Fruit fly (Drosophila melanogaster): Measurements from ENCODE around the gene gnu.

The gnu gene

DNA sequence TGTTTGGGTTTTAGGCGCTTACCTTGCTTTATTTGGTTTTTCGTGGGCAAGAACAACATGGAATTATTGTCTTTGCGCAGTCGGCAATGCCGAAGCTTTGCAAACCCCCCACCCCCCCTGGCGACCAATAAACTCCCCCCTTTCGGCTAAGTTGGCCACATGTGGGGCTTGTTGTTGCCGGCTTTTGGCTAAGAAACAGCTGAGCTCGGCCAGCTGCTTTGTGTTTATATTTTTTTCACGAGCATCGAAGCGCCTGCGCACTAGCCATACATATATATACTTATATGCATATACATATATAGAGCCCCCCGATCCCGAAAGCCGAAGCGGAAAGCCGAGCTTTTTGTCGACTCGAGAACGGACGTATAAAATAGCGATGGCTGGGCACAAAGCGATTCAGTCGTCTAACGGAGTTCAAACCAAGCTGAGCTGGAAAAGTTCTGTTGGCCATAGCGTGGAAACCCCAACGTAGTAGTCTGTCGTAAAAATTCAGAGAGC lies 1.6 kb upstream of the gnu start, which contains the start of gene CG17839 (continued):
- TF ChIP-seq Spps (tag; optimal IDR thresholded peaks at IDR 0.05) (no peak), CG12071 (GFP tag; optimal IDR thresholded peaks at IDR 0.05) (peak; percentile 39), CG2678 (tag; optimal IDR thresholded peaks at IDR 0.05) (peak; percentile 20), CG9215 (GFP tag; IDR thresholded peaks at IDR 0.05) (no peak), nau (GFP tag; optimal IDR thresholded peaks at IDR 0.05) (no peak), Drgx (GFP tag; IDR thresholded peaks at IDR 0.05) (no peak), CG7839 (tag; optimal IDR thresholded peaks at IDR 0.05) (no peak), Trl (optimal IDR thresholded peaks at IDR 0.05) (no peak), Trl (GFP tag; optimal IDR thresholded peaks at IDR 0.05) (no peak), p53 (GFP tag; optimal IDR thresholded peaks at IDR 0.05) (no peak), pan (optimal IDR thresholded peaks at IDR 0.05) (no peak), pan (GFP tag; optimal IDR thresholded peaks at IDR 0.05 in 1 of 2, IDR thresholded peaks at IDR 0.05 in 1 of 2) (no peak), z (GFP tag; IDR thresholded peaks at IDR 0.05) (no peak), Sox102F (GFP tag; optimal IDR thresholded peaks at IDR 0.05) (no peak), sim (GFP tag; IDR thresholded peaks at IDR 0.05) (no peak), croc (GFP tag; conservative IDR thresholded peaks at IDR 0.05) (no peak), HLH3B (GFP tag; IDR thresholded peaks at IDR 0.05) (no peak; the same call in 1 of the 2 replicates), schlank (tag; optimal IDR thresholded peaks at IDR 0.05) (no peak), ash1 (GFP tag; optimal IDR thresholded peaks at IDR 0.05) (no peak), tll (GFP tag; optimal IDR thresholded peaks at IDR 0.05) (no peak), Side (GFP tag; optimal IDR thresholded peaks at IDR 0.05) (no peak), vnd (GFP tag; IDR thresholded peaks at IDR 0.05; ENCODE audit: partially characterized antibody) (no peak), Bteb2 (GFP tag; optimal IDR thresholded peaks at IDR 0.05) (no peak), Six4 (GFP tag; optimal IDR thresholded peaks at IDR 0.05) (no peak), Kr (GFP tag; optimal IDR thresholded peaks at IDR 0.05) (no peak), Awh (GFP tag; IDR thresholded peaks at IDR 0.05) (no peak), dan (GFP tag; IDR thresholded peaks at IDR 0.05) (no peak), CG17829 (tag; optimal IDR thresholded peaks at IDR 0.05) (no peak), HLH54F (GFP tag; optimal IDR thresholded peaks at IDR 0.05) (no peak), CG14965 (GFP tag; optimal IDR thresholded peaks at IDR 0.05; ENCODE audit: borderline replicate concordance) (no peak), CG7786 (GFP tag; optimal IDR thresholded peaks at IDR 0.05) (no peak), kay (GFP tag; optimal IDR thresholded peaks at IDR 0.05) (no peak), CG6175 (GFP tag; IDR thresholded peaks at IDR 0.05) (peak; percentile 62; the same call in 2 of the 3 replicates), CG15514 (GFP tag; optimal IDR thresholded peaks at IDR 0.05) (peak; percentile 43), CG43689 (GFP tag; IDR thresholded peaks at IDR 0.05) (no peak), CG7372 (GFP tag; IDR thresholded peaks at IDR 0.05) (no peak), CkIIα-i1 (GFP tag; IDR thresholded peaks at IDR 0.05) (no peak), Sry-β (GFP tag; optimal IDR thresholded peaks at IDR 0.05) (no peak), chn (GFP tag; optimal IDR thresholded peaks at IDR 0.05) (no peak), CG10431 (GFP tag; optimal IDR thresholded peaks at IDR 0.05) (no peak), CG11723 (GFP tag; optimal IDR thresholded peaks at IDR 0.05) (no peak), CG9727 (GFP tag; optimal IDR thresholded peaks at IDR 0.05) (no peak), pb (GFP tag; optimal IDR thresholded peaks at IDR 0.05) (no peak), Fer2 (tag; optimal IDR thresholded peaks at IDR 0.05) (no peak), CG1603 (tag; optimal IDR thresholded peaks at IDR 0.05) (no peak), Meics (GFP tag; optimal IDR thresholded peaks at IDR 0.05) (peak; percentile 33), CG34224 (GFP tag; IDR thresholded peaks at IDR 0.05; ENCODE audit: partially characterized antibody) (peak; percentile 55), Opbp (GFP tag; IDR thresholded peaks at IDR 0.05; ENCODE audit: partially characterized antibody) (no peak), pnt (GFP tag; optimal IDR thresholded peaks at IDR 0.05) (no peak), CG33557 (GFP tag; optimal IDR thresholded peaks at IDR 0.05) (no peak), tin (GFP tag; optimal IDR thresholded peaks at IDR 0.05) (no peak), twi (tag; optimal IDR thresholded peaks at IDR 0.05) (no peak)

All from whole organism, embryonic.